Fruit fly (Drosophila melanogaster): ENCODE data around the gene Act5C.

Act5C gene

dm6 chrX:5924378-5924777, 23.7 kb downstream of the Act5C start (continued):
- no peak for TF ChIP-seq CG17568 (GFP tag; optimal IDR thresholded peaks at IDR 0.05)
- peak; percentile 68 for TF ChIP-seq gem (tag; optimal IDR thresholded peaks at IDR 0.05)
- no peak for TF ChIP-seq bowl (GFP tag; IDR thresholded peaks at IDR 0.05)
- no peak for TF ChIP-seq CG11247 (GFP tag; IDR thresholded peaks at IDR 0.05)
- TF ChIP-seq sens (GFP tag), result peak; percentile 70
- peak; percentile 23 for TF ChIP-seq fd96Cb (tag; optimal IDR thresholded peaks at IDR 0.05)
- peak; percentile 58 for TF ChIP-seq Xrp1 (GFP tag; IDR thresholded peaks at IDR 0.05)
- peak; percentile 4 for TF ChIP-seq CG15269 (tag; optimal IDR thresholded peaks at IDR 0.05)
- TF ChIP-seq HLH3B (GFP tag; IDR thresholded peaks at IDR 0.05), result no peak
- TF ChIP-seq hkb (optimal IDR thresholded peaks at IDR 0.05), result no peak
- 0 out of 2 replicates have a peak, but pooled peaks have one; percentile 27 for TF ChIP-seq hkb (GFP tag; IDR thresholded peaks at IDR 0.05)

dm6 chrX:5925793-5926418, 25.2 kb downstream of the Act5C start:
- TF ChIP-seq Bdp1 (GFP tag; optimal IDR thresholded peaks at IDR 0.05) (no peak), CG1647 (GFP tag; optimal IDR thresholded peaks at IDR 0.05) (no peak), prd (optimal IDR thresholded peaks at IDR 0.05) (no peak), prd (GFP tag; IDR thresholded peaks at IDR 0.05) (peak; percentile 32; the same call in 1 of the 3 replicates), CG11093 (GFP tag; IDR thresholded peaks at IDR 0.05) (no peak), vvl (GFP tag; IDR thresholded peaks at IDR 0.05) (peak; percentile 56), CG13287 (GFP tag; IDR thresholded peaks at IDR 0.05; ENCODE audit: partially characterized antibody) (no peak), Meics (GFP tag; optimal IDR thresholded peaks at IDR 0.05) (no peak), tgo (GFP tag; IDR thresholded peaks at IDR 0.05) (peak; percentile 19; the same call in 1 of the 3 replicates), CG14441 (GFP tag; IDR thresholded peaks at IDR 0.05) (peak; percentile 42; the same call in 1 of the 2 replicates), Xrp1 (GFP tag; IDR thresholded peaks at IDR 0.05) (peak; percentile 56), CG4360 (GFP tag; IDR thresholded peaks at IDR 0.05) (0 out of 2 replicates have a peak, but pooled peaks have one; percentile 22), Vsx1 (GFP tag; optimal IDR thresholded peaks at IDR 0.05) (no peak), gce (GFP tag; IDR thresholded peaks at IDR 0.05) (no peak), Ssrp (tag; optimal IDR thresholded peaks at IDR 0.05) (peak; percentile 40), CG14710 (tag; optimal IDR thresholded peaks at IDR 0.05) (peak; percentile 6), caup (GFP tag; optimal IDR thresholded peaks at IDR 0.05; ENCODE audit: severe bottlenecking) (no peak), CG17829 (tag; optimal IDR thresholded peaks at IDR 0.05) (no peak), MESR4 (GFP tag; optimal IDR thresholded peaks at IDR 0.05) (no peak), CG18262 (tag; optimal IDR thresholded peaks at IDR 0.05) (peak; percentile 21), ap (GFP tag; IDR thresholded peaks at IDR 0.05) (no peak), Sox100B (GFP tag; optimal IDR thresholded peaks at IDR 0.05) (no peak), CG3726 (GFP tag; IDR thresholded peaks at IDR 0.05) (no peak), CG12219 (GFP tag; optimal IDR thresholded peaks at IDR 0.05) (peak; percentile 18), ATbp (GFP tag; optimal IDR thresholded peaks at IDR 0.05) (no peak), CG17359 (tag; optimal IDR thresholded peaks at IDR 0.05) (peak; percentile 1), Atf3 (GFP tag; optimal IDR thresholded peaks at IDR 0.05) (no peak), eve (GFP tag; optimal IDR thresholded peaks at IDR 0.05) (no peak), CG12659 (GFP tag; optimal IDR thresholded peaks at IDR 0.05) (no peak), HLH54F (GFP tag; optimal IDR thresholded peaks at IDR 0.05) (no peak), CG11504 (tag; optimal IDR thresholded peaks at IDR 0.05) (peak; percentile 28), CG10979 (tag; optimal IDR thresholded peaks at IDR 0.05) (peak; percentile 36), zfh1 (GFP tag; IDR thresholded peaks at IDR 0.05) (0 out of 3 replicates have a peak, but pooled peaks have one; percentile 42), Blimp-1 (GFP tag; optimal IDR thresholded peaks at IDR 0.05) (peak; percentile 41), Dip3 (GFP tag; optimal IDR thresholded peaks at IDR 0.05) (no peak), Drgx (GFP tag; IDR thresholded peaks at IDR 0.05) (peak; percentile 85), CG6689 (GFP tag; IDR thresholded peaks at IDR 0.05) (peak; percentile 30), ara (GFP tag; IDR thresholded peaks at IDR 0.05) (peak; percentile 45; the same call in 1 of the 2 replicates), onecut (GFP tag; IDR thresholded peaks at IDR 0.05) (0 out of 2 replicates have a peak, but pooled peaks have one; percentile 14)

Measured in whole organism, embryonic.